Worm (Caenorhabditis elegans) whole organism, L4 larva: ENCODE data around the gene C46C2.3.

Experiments used
- F10B5.3 ChIP-seq: sonication (generic microtip); optimal IDR thresholded peaks from 2 replicates; lab custom pipeline; 2016; ENCODE audit warnings: mild to moderate bottlenecking, missing genetic modification characterization, missing compliant biosample characterization
- F37D6.2 ChIP-seq: sonication (generic microtip); optimal IDR thresholded peaks from 2 replicates; lab custom pipeline; 2016; ENCODE audit warnings: mild to moderate bottlenecking, missing genetic modification characterization, missing compliant biosample characterization
- F44E2.7 ChIP-seq: fragments of 200-800 bp; sonication (Bioruptor generic); IDR thresholded peaks from 2 replicates; pipeline ENCODE4 v2.1.2; 2022; ENCODE audit warnings: missing genetic modification characterization, missing compliant biosample characterization
- F49E8.2 ChIP-seq: sonication (generic microtip); optimal IDR thresholded peaks from 2 replicates; lab custom pipeline; 2016; ENCODE audit warnings: missing compliant biosample characterization, mild to moderate bottlenecking, missing genetic modification characterization, borderline replicate concordance
- R02D3.7 ChIP-seq: fragments of 150-350 bp; sonication (generic microtip); optimal IDR thresholded peaks from 3 replicates; lab custom pipeline; 2014; ENCODE audit warnings: missing biosample characterization, missing genetic modification characterization
- Y105C5A.15 ChIP-seq: fragments of 200-800 bp; sonication (Bioruptor generic); IDR thresholded peaks from 2 replicates; pipeline ENCODE4 v1.3.6; 2022; ENCODE audit warnings: missing genetic modification characterization, missing compliant biosample characterization
- Y48G9A.11 ChIP-seq: fragments of 200-800 bp; sonication (Bioruptor generic); IDR thresholded peaks from 2 replicates; pipeline ENCODE4 v1.3.6; 2022; ENCODE audit warnings: missing genetic modification reagents, missing genetic modification characterization, missing compliant biosample characterization
- ZK337.2 ChIP-seq: fragments of 200-800 bp; sonication (Bioruptor generic); IDR thresholded peaks from 2 replicates; pipeline ENCODE4 v1.3.6; 2022; ENCODE audit warnings: missing genetic modification reagents, missing genetic modification characterization, missing compliant biosample characterization
- aha-1 ChIP-seq: fragments of 150-350 bp; peaks from one replicate; lab custom pipeline; 2014; ENCODE audit warnings: missing biosample characterization, missing genetic modification characterization
- ceh-20 ChIP-seq: fragments of 200-800 bp; sonication (Bioruptor generic); IDR thresholded peaks from 2 replicates; pipeline ENCODE4 v1.3.6; 2022; ENCODE audit warnings: missing genetic modification reagents, missing genetic modification characterization, missing compliant biosample characterization
- ces-1 ChIP-seq: fragments of 150-350 bp; sonication (generic microtip); optimal IDR thresholded peaks from 4 replicates; lab custom pipeline; 2014; ENCODE audit warnings: missing biosample characterization, missing genetic modification reagents, missing genetic modification characterization
- ctbp-1 ChIP-seq: fragments of 200-800 bp; sonication (Bioruptor generic); IDR thresholded peaks from 2 replicates; pipeline ENCODE4 v1.3.6; 2022; ENCODE audit warnings: missing genetic modification reagents, missing genetic modification characterization, missing compliant biosample characterization
- daf-16 ChIP-seq, 3 experiments: sonication (generic microtip); optimal IDR thresholded peaks; 2 replicates each; lab custom pipeline; 2016 to 2017; ENCODE audit warnings: missing genetic modification characterization in 3 of 3, missing genetic modification reagents in 3 of 3, mild to moderate bottlenecking in 2 of 3, missing compliant biosample characterization in 2 of 3, missing biosample characterization in 1 of 3, moderate library complexity in 1 of 3
- dmd-6 ChIP-seq: fragments of 200-800 bp; sonication (Bioruptor generic); IDR thresholded peaks from 2 replicates; pipeline ENCODE4 v1.3.6; 2022; ENCODE audit warnings: missing genetic modification reagents, missing genetic modification characterization, missing compliant biosample characterization
- dpl-1 ChIP-seq: fragments of 150-350 bp; optimal IDR thresholded peaks from 2 replicates; lab custom pipeline; 2014; ENCODE audit warnings: missing biosample characterization, missing genetic modification reagents, missing genetic modification characterization
- dve-1 ChIP-seq: sonication (generic microtip); optimal IDR thresholded peaks from 2 replicates; lab custom pipeline; 2017; ENCODE audit warnings: antibody characterized with exemption, mild to moderate bottlenecking, missing genetic modification characterization, missing compliant biosample characterization; ENCODE audit not compliant: insufficient read depth
- fkh-10 ChIP-seq: fragments of 150-350 bp; optimal IDR thresholded peaks from 2 replicates; lab custom pipeline; 2014; ENCODE audit warnings: missing biosample characterization, missing genetic modification reagents, missing genetic modification characterization
- hif-1 ChIP-seq, 2 experiments: sonication (generic microtip); optimal IDR thresholded peaks; 2 replicates each; lab custom pipeline; 2016 to 2017; ENCODE audit warnings: missing compliant biosample characterization in 2 of 2, missing genetic modification characterization in 2 of 2, missing genetic modification reagents in 2 of 2, missing genotype in 2 of 2, mild to moderate bottlenecking in 1 of 2
- hlh-11 ChIP-seq: fragments of 200-800 bp; sonication (Bioruptor generic); optimal IDR thresholded peaks from 2 replicates; lab custom pipeline; 2018; ENCODE audit warnings: mild to moderate bottlenecking, missing genetic modification characterization, missing compliant biosample characterization
- hlh-30 ChIP-seq: sonication (generic microtip); optimal IDR thresholded peaks from 2 replicates; lab custom pipeline; 2017; ENCODE audit warnings: antibody characterized with exemption, mild to moderate bottlenecking, missing genetic modification characterization, missing compliant biosample characterization; ENCODE audit not compliant: insufficient read depth
- hmg-1.1 ChIP-seq: fragments of 200-800 bp; sonication (Bioruptor generic); IDR thresholded peaks from 2 replicates; pipeline ENCODE4 v1.3.6; 2022; ENCODE audit warnings: missing genetic modification reagents, missing genetic modification characterization, missing compliant biosample characterization
- jun-1 ChIP-seq: fragments of 150-350 bp; optimal IDR thresholded peaks from 2 replicates; lab custom pipeline; 2014; ENCODE audit warnings: missing biosample characterization, missing genetic modification reagents, missing genetic modification characterization
- lim-7 ChIP-seq: fragments of 200-800 bp; sonication (Bioruptor generic); IDR thresholded peaks from 2 replicates; pipeline ENCODE4 v1.3.6; 2022; ENCODE audit warnings: missing genetic modification characterization, missing compliant biosample characterization
- lin-13 ChIP-seq: fragments of 150-350 bp; optimal IDR thresholded peaks from 2 replicates; lab custom pipeline; 2014; ENCODE audit warnings: missing biosample characterization, missing genetic modification reagents, missing genetic modification characterization
- lin-29 ChIP-seq: fragments of 200-800 bp; sonication (Bioruptor generic); IDR thresholded peaks from 2 replicates; pipeline ENCODE4 v1.3.6; 2022; ENCODE audit warnings: missing genetic modification reagents, missing genetic modification characterization, missing compliant biosample characterization
- lsy-2 ChIP-seq, 2 experiments: fragments of 150-350 bp in 1 of 2; sonication (generic microtip) in 1 of 2; optimal IDR thresholded peaks; 2 replicates each; lab custom pipeline; 2014 to 2017; ENCODE audit warnings: missing biosample characterization in 2 of 2, missing genetic modification characterization in 2 of 2
- mdl-1 ChIP-seq, 2 experiments: fragments of 150-350 bp in 1 of 2; sonication (generic microtip) in 1 of 2; optimal IDR thresholded peaks; 2 replicates each; lab custom pipeline; 2014 to 2017; ENCODE audit warnings: missing biosample characterization in 2 of 2, missing genetic modification characterization in 2 of 2
- mep-1 ChIP-seq: fragments of 150-350 bp; sonication (generic microtip); optimal IDR thresholded peaks from 3 replicates; lab custom pipeline; 2014; ENCODE audit warnings: missing biosample characterization, missing genetic modification characterization
- mes-2 ChIP-seq: sonication (generic microtip); optimal IDR thresholded peaks from 2 replicates; lab custom pipeline; 2016; ENCODE audit warnings: missing genotype, mild to moderate bottlenecking, missing genetic modification characterization, missing compliant biosample characterization; ENCODE audit not compliant: poor library complexity, severe bottlenecking
- nhr-11 ChIP-seq: fragments of 150-350 bp; optimal IDR thresholded peaks from 2 replicates; lab custom pipeline; 2014; ENCODE audit warnings: missing biosample characterization, missing genetic modification characterization
- nhr-28 ChIP-seq: fragments of 150-350 bp; optimal IDR thresholded peaks from 2 replicates; lab custom pipeline; 2014; ENCODE audit warnings: missing biosample characterization, missing genetic modification characterization
- nhr-41 ChIP-seq: fragments of 200-800 bp; sonication (Bioruptor generic); IDR thresholded peaks from 2 replicates; pipeline ENCODE4 v1.3.6; 2022; ENCODE audit warnings: missing genetic modification reagents, missing genetic modification characterization, missing compliant biosample characterization
- nhr-6 ChIP-seq: fragments of 150-350 bp; optimal IDR thresholded peaks from 2 replicates; lab custom pipeline; 2014; ENCODE audit warnings: missing biosample characterization, missing genetic modification characterization
- nhr-77 ChIP-seq: fragments of 150-350 bp; optimal IDR thresholded peaks from 2 replicates; lab custom pipeline; 2014; ENCODE audit warnings: missing biosample characterization, missing genetic modification characterization
- pha-4 ChIP-seq, 2 experiments: fragments of 150-350 bp in 1 of 2; fragments of 200-800 bp in 1 of 2; sonication (Bioruptor generic) in 1 of 2; IDR thresholded peaks in 1 of 2; optimal IDR thresholded peaks in 1 of 2; 2 replicates each; pipeline versions ENCODE4 v1.3.6 to Lab custom; 2014 to 2022; ENCODE audit warnings: missing genetic modification characterization in 2 of 2, missing genetic modification reagents in 2 of 2, missing biosample characterization in 1 of 2, missing compliant biosample characterization in 1 of 2
- php-3 ChIP-seq: fragments of 200-800 bp; sonication (Bioruptor generic); IDR thresholded peaks from 2 replicates; pipeline ENCODE4 v1.3.6; 2022; ENCODE audit warnings: missing genetic modification reagents, missing genetic modification characterization, missing compliant biosample characterization
- rbr-2 ChIP-seq: sonication (generic microtip); optimal IDR thresholded peaks from 2 replicates; lab custom pipeline; 2016; ENCODE audit warnings: missing genotype, missing genetic modification characterization, missing compliant biosample characterization
- saeg-2 ChIP-seq: fragments of 200-800 bp; sonication (Bioruptor generic); IDR thresholded peaks from 2 replicates; pipeline ENCODE4 v1.3.6; 2022; ENCODE audit warnings: missing genetic modification reagents, missing genetic modification characterization, missing compliant biosample characterization
- set-16 ChIP-seq: fragments of 200-800 bp; sonication (Bioruptor generic); IDR thresholded peaks from 2 replicates; pipeline ENCODE4 v1.3.6; 2022; ENCODE audit warnings: missing genetic modification reagents, missing genetic modification characterization, missing compliant biosample characterization
- snpc-1.2 ChIP-seq: fragments of 200-800 bp; sonication (Bioruptor generic); IDR thresholded peaks from 2 replicates; pipeline ENCODE4 v1.3.6; 2022; ENCODE audit warnings: missing genetic modification reagents, missing genetic modification characterization, missing compliant biosample characterization
- spr-1 ChIP-seq: sonication (generic microtip); optimal IDR thresholded peaks from 2 replicates; lab custom pipeline; 2016; ENCODE audit warnings: mild to moderate bottlenecking, missing genetic modification characterization, missing compliant biosample characterization
- tag-97 ChIP-seq: fragments of 200-800 bp; sonication (Bioruptor generic); IDR thresholded peaks from 2 replicates; pipeline ENCODE4 v1.3.6; 2022; ENCODE audit warnings: missing genetic modification characterization, missing compliant biosample characterization
- tra-1 ChIP-seq: fragments of 200-800 bp; sonication (Bioruptor generic); IDR thresholded peaks from 2 replicates; pipeline ENCODE4 v1.3.6; 2022; ENCODE audit warnings: missing genetic modification reagents, missing genetic modification characterization, missing compliant biosample characterization
- vab-7 ChIP-seq: fragments of 200-800 bp; sonication (Bioruptor generic); IDR thresholded peaks from 2 replicates; pipeline ENCODE4 v1.3.6; 2022; ENCODE audit warnings: missing genetic modification reagents, missing genetic modification characterization, missing compliant biosample characterization
- zag-1 ChIP-seq: fragments of 150-350 bp; optimal IDR thresholded peaks from 2 replicates; lab custom pipeline; 2014; ENCODE audit warnings: missing biosample characterization, missing genetic modification characterization
- zfp-3 ChIP-seq: fragments of 200-800 bp; sonication (Bioruptor generic); conservative IDR thresholded peaks from 2 replicates; pipeline ENCODE4 v1.3.6; 2022; ENCODE audit warnings: missing genetic modification reagents, missing genetic modification characterization, missing compliant biosample characterization

Gene C46C2.3

DNA sequence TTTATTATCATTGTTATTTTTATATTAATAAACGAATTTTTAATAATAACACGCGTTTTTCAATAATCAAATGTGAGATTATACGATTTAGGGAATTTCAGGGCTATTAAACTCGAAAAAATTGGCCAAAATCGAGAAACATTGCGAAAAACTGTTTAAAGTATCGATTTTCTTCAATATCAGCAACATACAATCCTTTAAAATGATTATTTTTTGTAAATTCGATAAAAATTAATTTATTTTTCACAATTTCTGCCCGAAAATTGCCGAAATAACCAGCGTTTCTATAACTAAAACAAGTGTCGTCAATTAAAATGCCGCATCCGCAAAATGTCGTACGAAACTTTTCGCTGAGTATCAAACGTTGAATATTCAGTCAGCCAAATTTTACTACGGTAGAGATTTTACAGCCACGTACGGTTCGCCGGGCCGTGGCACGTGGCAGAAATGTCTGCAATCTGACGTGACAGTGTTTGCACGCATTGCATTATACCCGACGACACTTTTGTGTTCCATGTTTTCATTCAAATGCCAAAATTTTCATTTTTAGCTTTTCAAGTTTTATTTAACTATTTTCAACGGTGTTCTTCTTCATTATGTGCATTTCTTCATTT lies 28.8 kb upstream of the C46C2.3 start (continued):
- TF ChIP-seq tag-97 (GFP tag; lab: Robert Waterston, UW), result peak; percentile 89; the same call in 1 of the 2 replicates

DNA sequence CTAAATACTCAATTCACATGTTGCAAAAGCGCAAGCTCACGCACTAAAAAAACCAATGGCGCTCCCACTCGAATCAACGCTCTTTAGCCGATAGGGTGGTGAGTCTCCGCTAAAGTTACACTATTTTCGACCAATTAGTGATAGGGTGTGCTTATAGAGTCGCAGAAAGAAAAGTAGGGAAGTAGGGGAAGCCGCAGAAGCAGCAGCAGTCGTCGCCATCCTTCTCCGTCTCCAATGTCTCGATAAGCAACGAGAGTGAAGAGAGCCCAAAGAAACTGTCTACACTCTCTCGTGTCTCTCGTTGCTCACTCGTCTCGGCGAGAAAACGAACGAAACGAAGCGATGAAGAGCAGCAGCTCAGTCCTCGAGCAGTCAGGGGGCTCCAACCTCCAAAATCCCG lies 28.2 kb upstream of the C46C2.3 start:
- no peak for TF ChIP-seq F49E8.2 (tag; lab: Kevin White, UChicago)
- peak; percentile 97 for TF ChIP-seq aha-1 (tag; lab: Kevin White, UChicago)
- TF ChIP-seq zfp-3 (GFP tag; lab: Robert Waterston, UW), result 0 out of 2 replicates have a peak, but pooled peaks have one; percentile 9
- TF ChIP-seq tra-1 (GFP tag; lab: Robert Waterston, UW), result peak; percentile 65; the same call in 1 of the 2 replicates
- peak in 1 of 2 experiments; percentile 69 for TF ChIP-seq hif-1 (tag; optimal IDR thresholded peaks at IDR 0.05; lab: Kevin White, UChicago)
- TF ChIP-seq jun-1 (tag; lab: Kevin White, UChicago), result peak; percentile 41
- TF ChIP-seq nhr-6 (tag; lab: Kevin White, UChicago), result no peak
- no peak for TF ChIP-seq zag-1 (tag; lab: Kevin White, UChicago)
- no peak for TF ChIP-seq Y105C5A.15 (GFP tag; lab: Robert Waterston, UW)
- TF ChIP-seq mep-1 (tag; lab: Kevin White, UChicago), result peak; percentile 56
- TF ChIP-seq vab-7 (GFP tag; lab: Robert Waterston, UW), result peak; percentile 52; the same call in 1 of the 2 replicates
- 0 out of 2 replicates have a peak, but pooled peaks have one; percentile 30 for TF ChIP-seq php-3
- peak; percentile 52 for TF ChIP-seq ctbp-1 (GFP tag; lab: Robert Waterston, UW)
- TF ChIP-seq lin-13 (GFP tag; lab: Kevin White, UChicago), result peak; percentile 23
- TF ChIP-seq mes-2, result peak; percentile 82
- TF ChIP-seq set-16, result peak; percentile 79
- TF ChIP-seq mdl-1 (tag; optimal IDR thresholded peaks at IDR 0.05; lab: Kevin White, UChicago), result peak in 1 of 2 experiments; percentile 45
- TF ChIP-seq F10B5.3 (tag; lab: Kevin White, UChicago), result no peak
- TF ChIP-seq dve-1, result peak; percentile 50
- peak; percentile 67 for TF ChIP-seq hlh-11 (tag; lab: Kevin White, UChicago)
- no peak for TF ChIP-seq ZK337.2 (GFP tag; lab: Robert Waterston, UW)
- peak in 1 of 2 experiments; percentile 44 for TF ChIP-seq daf-16 (GFP tag; optimal IDR thresholded peaks at IDR 0.05; lab: Kevin White, UChicago)
- TF ChIP-seq daf-16 (tag; optimal IDR thresholded peaks at IDR 0.05; lab: Kevin White, UChicago), result peak; percentile 42
- TF ChIP-seq lin-29 (GFP tag; lab: Robert Waterston, UW), result no peak
- TF ChIP-seq spr-1 (tag; lab: Kevin White, UChicago), result no peak
- TF ChIP-seq dpl-1 (GFP tag; lab: Kevin White, UChicago), result peak; percentile 37
- TF ChIP-seq hlh-30 (tag; lab: Kevin White, UChicago), result peak; percentile 74
- 0 out of 2 replicates have a peak, but pooled peaks have one; percentile 5 for TF ChIP-seq lim-7 (GFP tag; lab: Robert Waterston, UW)
- TF ChIP-seq Y48G9A.11 (GFP tag; lab: Robert Waterston, UW), result no peak
- TF ChIP-seq fkh-10, result peak; percentile 5
- peak; percentile 60 for TF ChIP-seq pha-4 (GFP tag; IDR thresholded peaks at IDR 0.05; lab: Robert Waterston, UW)
- peak; percentile 83 for TF ChIP-seq pha-4 (tag; optimal IDR thresholded peaks at IDR 0.05; lab: Kevin White, UChicago)
- no peak for TF ChIP-seq nhr-77 (tag; lab: Kevin White, UChicago)
- peak; percentile 18 for TF ChIP-seq nhr-28 (tag; lab: Kevin White, UChicago)
- no peak for TF ChIP-seq nhr-41 (GFP tag; lab: Robert Waterston, UW)
- TF ChIP-seq saeg-2 (GFP tag; lab: Robert Waterston, UW), result 0 out of 2 replicates have a peak, but pooled peaks have one; percentile 8
- peak in 1 of 2 experiments; percentile 63 for TF ChIP-seq lsy-2 (tag; optimal IDR thresholded peaks at IDR 0.05; lab: Kevin White, UChicago)
- TF ChIP-seq ces-1 (GFP tag; lab: Kevin White, UChicago), result peak; percentile 26
- TF ChIP-seq hmg-1.1, result peak; percentile 84
- peak; percentile 16 for TF ChIP-seq F37D6.2 (tag; lab: Kevin White, UChicago)
- no peak for TF ChIP-seq snpc-1.2 (GFP tag; lab: Robert Waterston, UW)
- TF ChIP-seq F44E2.7, result no peak
- peak; percentile 77; the same call in 1 of the 2 replicates for TF ChIP-seq ceh-20 (GFP tag; lab: Robert Waterston, UW)
- TF ChIP-seq dmd-6 (GFP tag; lab: Robert Waterston, UW), result peak; percentile 71
- TF ChIP-seq nhr-11 (tag; lab: Kevin White, UChicago), result peak; percentile 73
- peak; percentile 21 for TF ChIP-seq rbr-2
- TF ChIP-seq R02D3.7 (tag; lab: Kevin White, UChicago), result no peak
